Fruit fly (Drosophila melanogaster) whole organism, embryonic: Measurements from ENCODE around the gene bbg.

ENCODE experiments used
- Bgb ChIP-seq: fragments of 200-800 bp; sonication (Bioruptor generic); IDR thresholded peaks from 2 replicates; pipeline ENCODE4 v1.3.6; 2022; ENCODE audit warnings: missing biosample characterization, missing genetic modification characterization; ENCODE audit not compliant: partially characterized antibody
- CG13287 ChIP-seq: fragments of 200-800 bp; sonication (Bioruptor generic); IDR thresholded peaks from 2 replicates; pipeline ENCODE4 v1.3.6; 2022; ENCODE audit warnings: missing biosample characterization, missing genetic modification characterization; ENCODE audit not compliant: partially characterized antibody
- CG16815 ChIP-seq: fragments of 200-800 bp; sonication (Bioruptor generic); optimal IDR thresholded peaks from 3 replicates; lab custom pipeline; 2017; ENCODE audit warnings: missing biosample characterization, mild to moderate bottlenecking, missing genetic modification characterization
- CG17912 ChIP-seq: fragments of 200-800 bp; sonication (Bioruptor generic); optimal IDR thresholded peaks from 2 replicates; lab custom pipeline; 2018; ENCODE audit warnings: missing biosample characterization, mild to moderate bottlenecking, missing genetic modification characterization
- CG2116 ChIP-seq: fragments of 200-800 bp; sonication (Bioruptor generic); optimal IDR thresholded peaks from 3 replicates; lab custom pipeline; 2018; ENCODE audit warnings: missing biosample characterization, mild to moderate bottlenecking, missing genetic modification characterization
- CG2120 ChIP-seq: fragments of 200-800 bp; sonication (Bioruptor generic); optimal IDR thresholded peaks from 3 replicates; lab custom pipeline; 2016; ENCODE audit warnings: missing biosample characterization, missing genetic modification characterization
- CG2202 ChIP-seq: fragments of 200-800 bp; sonication (Bioruptor generic); optimal IDR thresholded peaks from 2 replicates; lab custom pipeline; 2018; ENCODE audit warnings: missing biosample characterization, mild to moderate bottlenecking, missing genetic modification characterization
- CG2678 ChIP-seq: fragments of 200-800 bp; sonication (Bioruptor generic); optimal IDR thresholded peaks from 3 replicates; lab custom pipeline; 2019; ENCODE audit warnings: missing biosample characterization, mild to moderate bottlenecking, missing genetic modification characterization, moderate library complexity
- CG2712 ChIP-seq: fragments of 200-800 bp; optimal IDR thresholded peaks from 3 replicates; lab custom pipeline; 2019; ENCODE audit warnings: missing biosample characterization, mild to moderate bottlenecking, missing genetic modification characterization, moderate library complexity
- CG3281 ChIP-seq: fragments of 200-800 bp; sonication (Bioruptor generic); optimal IDR thresholded peaks from 3 replicates; lab custom pipeline; 2017; ENCODE audit warnings: missing biosample characterization, mild to moderate bottlenecking, missing genetic modification characterization
- CG3995 ChIP-seq: fragments of 200-800 bp; sonication (Bioruptor generic); optimal IDR thresholded peaks from 3 replicates; lab custom pipeline; 2016; ENCODE audit warnings: missing biosample characterization, missing genetic modification characterization
- CG4282 ChIP-seq: fragments of 200-800 bp; sonication (Bioruptor generic); optimal IDR thresholded peaks from 2 replicates; lab custom pipeline; 2016; ENCODE audit warnings: missing biosample characterization, missing genetic modification characterization
- CG7786 ChIP-seq: fragments of 200-800 bp; sonication (Bioruptor generic); optimal IDR thresholded peaks from 2 replicates; lab custom pipeline; 2016; ENCODE audit warnings: missing biosample characterization, missing genetic modification characterization
- CG8290 ChIP-seq, 3 experiments: fragments of 200-800 bp; sonication (Bioruptor generic); optimal IDR thresholded peaks; 2 replicates each; lab custom pipeline; 2016 to 2019; ENCODE audit warnings: missing biosample characterization in 3 of 3, missing genetic modification characterization in 3 of 3, mild to moderate bottlenecking in 2 of 3, moderate library complexity in 1 of 3
- CG9817 ChIP-seq: fragments of 200-800 bp; sonication (Bioruptor generic); optimal IDR thresholded peaks from 2 replicates; lab custom pipeline; 2018; ENCODE audit warnings: missing biosample characterization, mild to moderate bottlenecking, missing genetic modification characterization, moderate library complexity
- CoRest ChIP-seq: fragments of 200-800 bp; sonication (Bioruptor generic); optimal IDR thresholded peaks from 3 replicates; lab custom pipeline; 2018; ENCODE audit warnings: missing biosample characterization, mild to moderate bottlenecking, missing genetic modification characterization, moderate library complexity
- CrebB ChIP-seq: fragments of 200-800 bp; sonication (Bioruptor generic); optimal IDR thresholded peaks from 3 replicates; lab custom pipeline; 2018; ENCODE audit warnings: missing biosample characterization, mild to moderate bottlenecking, missing genetic modification characterization
- D19B ChIP-seq: fragments of 200-800 bp; sonication (Bioruptor generic); optimal IDR thresholded peaks from 2 replicates; lab custom pipeline; 2017; ENCODE audit warnings: missing biosample characterization, mild to moderate bottlenecking, missing genetic modification characterization
- Dll ChIP-seq: fragments of 200-800 bp; sonication (Bioruptor generic); IDR thresholded peaks from 4 replicates; pipeline ENCODE4 v1.3.6; 2022; ENCODE audit warnings: missing biosample characterization, missing genetic modification characterization; ENCODE audit not compliant: partially characterized antibody
- Dp ChIP-seq: fragments of 200-800 bp; sonication (Bioruptor generic); optimal IDR thresholded peaks from 2 replicates; lab custom pipeline; 2018; ENCODE audit warnings: missing biosample characterization, mild to moderate bottlenecking, missing genetic modification characterization, moderate library complexity
- Dref ChIP-seq: fragments of 200-800 bp; sonication (Bioruptor generic); IDR thresholded peaks from 2 replicates; pipeline ENCODE4 v1.3.6; 2022; ENCODE audit warnings: missing biosample characterization, missing genetic modification characterization
- Eip74EF ChIP-seq, 2 experiments: fragments of 200-800 bp in 1 of 2; fragments of >200 bp in 1 of 2; sonication (Bioruptor generic) in 1 of 2; optimal IDR thresholded peaks; 2 replicates each; lab custom pipeline; 2017 to 2019; ENCODE audit warnings: missing biosample characterization in 2 of 2, missing genetic modification characterization in 2 of 2, mild to moderate bottlenecking in 1 of 2, moderate library complexity in 1 of 2
- Hmr ChIP-seq: fragments of 200-800 bp; sonication (Bioruptor generic); optimal IDR thresholded peaks from 3 replicates; lab custom pipeline; 2017; ENCODE audit warnings: mild to moderate bottlenecking, missing biosample characterization, missing genetic modification reagents, missing genetic modification characterization
- Hsf ChIP-seq: fragments of 200-800 bp; sonication (Bioruptor generic); optimal IDR thresholded peaks from 3 replicates; lab custom pipeline; 2016; ENCODE audit warnings: missing biosample characterization, missing genetic modification characterization
- Opbp ChIP-seq: fragments of 200-800 bp; sonication (Bioruptor generic); IDR thresholded peaks from 3 replicates; pipeline ENCODE4 v1.3.6; 2022; ENCODE audit warnings: missing biosample characterization, missing genetic modification characterization; ENCODE audit not compliant: partially characterized antibody
- Sox100B ChIP-seq: fragments of 200-800 bp; sonication (Bioruptor generic); optimal IDR thresholded peaks from 3 replicates; lab custom pipeline; 2018; ENCODE audit warnings: missing biosample characterization, mild to moderate bottlenecking, missing genetic modification characterization
- Sry-δ ChIP-seq: fragments of 200-800 bp; sonication (Bioruptor generic); optimal IDR thresholded peaks from 2 replicates; lab custom pipeline; 2016; ENCODE audit warnings: missing biosample characterization, missing genetic modification characterization
- aop ChIP-seq: fragments of 200-800 bp; sonication (Bioruptor generic); IDR thresholded peaks from 2 replicates; pipeline ENCODE4 v1.3.6; 2022; ENCODE audit warnings: missing biosample characterization, missing genetic modification characterization
- bbx ChIP-seq: fragments of 200-800 bp; sonication (Bioruptor generic); IDR thresholded peaks from 2 replicates; pipeline ENCODE4 v1.3.6; 2022; ENCODE audit warnings: missing biosample characterization, missing genetic modification characterization; ENCODE audit not compliant: partially characterized antibody
- bcd ChIP-seq: fragments of 200-800 bp; sonication (Bioruptor generic); optimal IDR thresholded peaks from 2 replicates; lab custom pipeline; 2017; ENCODE audit warnings: missing biosample characterization, mild to moderate bottlenecking, missing genetic modification characterization
- caup ChIP-seq: fragments of 200-800 bp; sonication (Bioruptor generic); optimal IDR thresholded peaks from 3 replicates; lab custom pipeline; 2017; ENCODE audit warnings: missing biosample characterization, mild to moderate bottlenecking, missing genetic modification characterization, moderate library complexity; ENCODE audit not compliant: severe bottlenecking
- chif ChIP-seq, 2 experiments: fragments of 200-800 bp; sonication (Bioruptor generic); optimal IDR thresholded peaks; 3 replicates each; lab custom pipeline; 2016; ENCODE audit warnings: missing biosample characterization in 2 of 2, missing genetic modification characterization in 2 of 2
- eve ChIP-seq, 2 experiments: fragments of >200 bp; optimal IDR thresholded peaks; 2 replicates each; lab custom pipeline; 2017; ENCODE audit warnings: missing biosample characterization in 2 of 2, missing genetic modification characterization in 2 of 2
- eyg ChIP-seq: fragments of 200-800 bp; sonication (Bioruptor generic); optimal IDR thresholded peaks from 3 replicates; lab custom pipeline; 2016; ENCODE audit warnings: missing biosample characterization, missing genetic modification characterization
- gsb-n ChIP-seq: fragments of 200-800 bp; sonication (Bioruptor generic); optimal IDR thresholded peaks from 3 replicates; lab custom pipeline; 2018; ENCODE audit warnings: missing biosample characterization, mild to moderate bottlenecking, missing genetic modification characterization
- insv ChIP-seq, 2 experiments: fragments of 200-800 bp; sonication (Bioruptor generic); optimal IDR thresholded peaks; 3 replicates each; lab custom pipeline; 2016 to 2018; ENCODE audit warnings: missing biosample characterization in 2 of 2, missing genetic modification characterization in 2 of 2
- kah ChIP-seq: fragments of 200-800 bp; sonication (Bioruptor generic); optimal IDR thresholded peaks from 2 replicates; lab custom pipeline; 2018; ENCODE audit warnings: missing biosample characterization, mild to moderate bottlenecking, missing genetic modification characterization
- ken ChIP-seq: fragments of 200-800 bp; sonication (Bioruptor generic); IDR thresholded peaks from 3 replicates; pipeline ENCODE4 v1.3.6; 2022; ENCODE audit warnings: missing biosample characterization, missing genetic modification characterization
- kni ChIP-seq: fragments of 200-800 bp; sonication (Bioruptor generic); optimal IDR thresholded peaks from 3 replicates; lab custom pipeline; 2017; ENCODE audit warnings: mild to moderate bottlenecking, missing biosample characterization, missing genetic modification reagents, missing genetic modification characterization
- lab ChIP-seq: fragments of 200-800 bp; sonication (Bioruptor generic); optimal IDR thresholded peaks from 3 replicates; lab custom pipeline; 2017; ENCODE audit warnings: missing biosample characterization, missing genetic modification characterization, mild to moderate bottlenecking, moderate library complexity, missing genetic modification reagents
- lmd ChIP-seq: fragments of 200-800 bp; sonication (Bioruptor generic); IDR thresholded peaks from 2 replicates; pipeline ENCODE4 v1.3.6; 2022; ENCODE audit warnings: missing biosample characterization, missing genetic modification characterization
- mld ChIP-seq: fragments of 200-800 bp; sonication (Bioruptor generic); IDR thresholded peaks from 3 replicates; pipeline ENCODE4 v1.3.6; 2022; ENCODE audit warnings: missing biosample characterization, missing genetic modification characterization; ENCODE audit not compliant: partially characterized antibody
- p53 ChIP-seq: fragments of 200-800 bp; sonication (Bioruptor generic); optimal IDR thresholded peaks from 2 replicates; lab custom pipeline; 2016; ENCODE audit warnings: missing biosample characterization, missing genetic modification characterization
- phol ChIP-seq: fragments of 200-800 bp; sonication (Bioruptor generic); optimal IDR thresholded peaks from 3 replicates; lab custom pipeline; 2018; ENCODE audit warnings: missing biosample characterization, mild to moderate bottlenecking, missing genetic modification characterization, moderate library complexity
- pzg ChIP-seq: fragments of 200-800 bp; sonication (Bioruptor generic); optimal IDR thresholded peaks from 3 replicates; lab custom pipeline; 2018; ENCODE audit warnings: missing biosample characterization, mild to moderate bottlenecking, missing genetic modification characterization, moderate library complexity
- row ChIP-seq: fragments of 200-800 bp; sonication (Bioruptor generic); IDR thresholded peaks from 3 replicates; pipeline ENCODE4 v1.3.6; 2022; ENCODE audit warnings: missing biosample characterization, missing genetic modification characterization
- slbo ChIP-seq: fragments of 200-800 bp; sonication (Bioruptor generic); IDR thresholded peaks from 2 replicates; pipeline ENCODE4 v1.3.6; 2022; ENCODE audit warnings: missing biosample characterization, missing genetic modification characterization
- sna ChIP-seq: fragments of 200-800 bp; sonication (Bioruptor generic); IDR thresholded peaks from 2 replicates; pipeline ENCODE4 v1.3.6; 2022; ENCODE audit warnings: missing biosample characterization, missing genetic modification characterization; ENCODE audit not compliant: partially characterized antibody
- toy ChIP-seq: fragments of 200-800 bp; sonication (Bioruptor generic); IDR thresholded peaks from 2 replicates; pipeline ENCODE4 v1.3.6; 2022; ENCODE audit warnings: missing biosample characterization, missing genetic modification characterization

Gene bbg

DNA sequence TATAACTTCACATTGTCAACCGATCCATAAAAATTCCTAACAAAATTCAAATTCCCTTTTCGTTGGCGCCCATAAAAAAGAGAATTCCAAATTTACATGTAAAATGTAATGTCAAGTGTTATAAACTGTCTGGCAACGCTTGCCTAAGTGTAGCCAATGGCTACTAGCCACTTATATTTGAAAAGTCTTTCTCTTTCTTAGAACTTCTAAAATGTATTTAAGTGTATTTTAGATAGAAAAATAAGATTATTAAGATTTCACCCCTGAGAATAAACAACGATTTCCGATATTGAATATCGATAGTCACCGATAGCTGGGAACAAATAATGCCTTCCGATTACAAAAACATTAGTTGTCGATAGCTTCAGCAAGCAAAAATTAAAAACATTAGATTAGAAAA is 23.6 kb upstream of the bbg start, which contains the start of gene CG34039 (continued):
- no peak for TF ChIP-seq toy
- peak in 1 of 2 experiments; percentile 79 for TF ChIP-seq eve (GFP tag; optimal IDR thresholded peaks at IDR 0.05; lab: Kevin White, UChicago)
- peak; percentile 96 for TF ChIP-seq bbx (GFP tag; lab: Robert Waterston, UW)
- TF ChIP-seq Sox100B, result no peak
- no peak for TF ChIP-seq CG17912 (GFP tag; lab: Kevin White, UChicago)
- no peak for TF ChIP-seq chif (GFP tag; optimal IDR thresholded peaks at IDR 0.05; lab: Kevin White, UChicago)
- TF ChIP-seq kah (GFP tag; lab: Kevin White, UChicago), result no peak
- peak; percentile 98 for TF ChIP-seq CG13287 (GFP tag; lab: Robert Waterston, UW)
- peak; percentile 99 for TF ChIP-seq Dll (GFP tag; lab: Robert Waterston, UW)
- TF ChIP-seq aop (GFP tag; lab: Robert Waterston, UW), result no peak
- peak; percentile 58 for TF ChIP-seq CG2712 (tag; lab: Kevin White, UChicago)
- peak; percentile 33 for TF ChIP-seq CoRest (tag; lab: Kevin White, UChicago)
- TF ChIP-seq Sry-δ (GFP tag; lab: Kevin White, UChicago), result peak; percentile 70
- TF ChIP-seq Dref (GFP tag; lab: Robert Waterston, UW), result peak; percentile 90
- TF ChIP-seq Opbp (GFP tag; lab: Robert Waterston, UW), result peak; percentile 82; the same call in 2 of the 3 replicates
- TF ChIP-seq CG2116 (GFP tag; lab: Kevin White, UChicago), result peak; percentile 97
- TF ChIP-seq sna (GFP tag; lab: Robert Waterston, UW), result peak; percentile 97
- TF ChIP-seq CG7786 (GFP tag; lab: Kevin White, UChicago), result no peak
- no peak for TF ChIP-seq D19B (GFP tag; lab: Kevin White, UChicago)
- TF ChIP-seq CG2678 (tag; lab: Kevin White, UChicago), result no peak
- peak; percentile 69 for TF ChIP-seq phol
- no peak for TF ChIP-seq CrebB (tag; lab: Kevin White, UChicago)
- TF ChIP-seq caup (GFP tag; lab: Kevin White, UChicago), result no peak
- TF ChIP-seq CG2120, result peak; percentile 26
- TF ChIP-seq gsb-n, result peak; percentile 78
- no peak for TF ChIP-seq CG16815 (GFP tag; lab: Kevin White, UChicago)
- TF ChIP-seq CG4282 (GFP tag; lab: Kevin White, UChicago), result no peak
- TF ChIP-seq kni, result no peak
- TF ChIP-seq mld (GFP tag; lab: Robert Waterston, UW), result peak; percentile 61; the same call in 1 of the 3 replicates
- peak; percentile 21 for TF ChIP-seq Hsf (GFP tag; lab: Kevin White, UChicago)
- no peak for TF ChIP-seq CG9817
- peak; percentile 96 for TF ChIP-seq Dp (GFP tag; lab: Kevin White, UChicago)
- TF ChIP-seq slbo (GFP tag; lab: Robert Waterston, UW), result no peak
- TF ChIP-seq eyg (GFP tag; lab: Kevin White, UChicago), result no peak
- no peak for TF ChIP-seq CG2202
- TF ChIP-seq bcd (GFP tag; lab: Kevin White, UChicago), result no peak
- no peak for TF ChIP-seq ken (GFP tag; lab: Robert Waterston, UW)
- TF ChIP-seq lmd, result no peak
- TF ChIP-seq CG8290 (GFP tag; optimal IDR thresholded peaks at IDR 0.05; lab: Kevin White, UChicago), result peak; percentile 50
- peak in 1 of 2 experiments; percentile 70 for TF ChIP-seq CG8290 (tag; optimal IDR thresholded peaks at IDR 0.05; lab: Kevin White, UChicago)
- TF ChIP-seq CG3281 (GFP tag; lab: Kevin White, UChicago), result peak; percentile 13
- TF ChIP-seq p53 (GFP tag; lab: Kevin White, UChicago), result no peak
- no peak for TF ChIP-seq lab (GFP tag; lab: Kevin White, UChicago)
- TF ChIP-seq insv (GFP tag; optimal IDR thresholded peaks at IDR 0.05; lab: Kevin White, UChicago), result peak in 1 of 2 experiments; percentile 1
- peak; percentile 93 for TF ChIP-seq Bgb
- peak; percentile 31; the same call in 2 of the 3 replicates for TF ChIP-seq row (GFP tag; lab: Robert Waterston, UW)
- peak; percentile 71 for TF ChIP-seq pzg
- TF ChIP-seq Eip74EF (GFP tag; optimal IDR thresholded peaks at IDR 0.05; lab: Kevin White, UChicago), result peak in 1 of 2 experiments; percentile 15
- peak; percentile 33 for TF ChIP-seq Hmr (GFP tag; lab: Kevin White, UChicago)
- peak; percentile 91 for TF ChIP-seq CG3995 (GFP tag; lab: Kevin White, UChicago)
